In genomic region chrII:13156971-13157370, ce11 we compare ENCODE assay signal across 1 worm cellular context.
TF ChIP-seq lines count a peak whose summit lies in the region.

hpr-17 (minus strand) TSS chrII:13157047.
F32A11.1 (plus strand) TSS chrII:13157329.

TF ChIP-seq in whole organism, L1 larva, 84 proteins besides CTCF, POLR2A, EP300 and RAD21 (continued from another document):
- peak; percentile 33 for TF ChIP-seq sox-4 (tag; optimal IDR thresholded peaks at IDR 0.05; lab: Kevin White, UChicago)
- peak in 1 of 2 experiments; percentile 12 for TF ChIP-seq egl-27 (tag; optimal IDR thresholded peaks at IDR 0.05; lab: Kevin White, UChicago)
- TF ChIP-seq lin-15B (tag; optimal IDR thresholded peaks at IDR 0.05; lab: Kevin White, UChicago): peak; percentile 90
- TF ChIP-seq irx-1 (tag; optimal IDR thresholded peaks at IDR 0.05; lab: Kevin White, UChicago): peak; percentile 89
- peak; percentile 84 for TF ChIP-seq xbp-1 (tag; optimal IDR thresholded peaks at IDR 0.05; lab: Kevin White, UChicago)
- peak; percentile 74 for TF ChIP-seq nhr-11 (tag; optimal IDR thresholded peaks at IDR 0.05; lab: Kevin White, UChicago)
- peak; percentile 88 for TF ChIP-seq nhr-90 (tag; optimal IDR thresholded peaks at IDR 0.05; lab: Kevin White, UChicago; ENCODE audit: poor library complexity)
- no peak for TF ChIP-seq unc-62 (GFP tag; optimal IDR thresholded peaks at IDR 0.05; lab: Kevin White, UChicago)
- peak; percentile 75 for TF ChIP-seq unc-98 (GFP tag; IDR thresholded peaks at IDR 0.05; lab: Robert Waterston, UW)
- TF ChIP-seq fkh-8 (tag; optimal IDR thresholded peaks at IDR 0.05; lab: Kevin White, UChicago): peak; percentile 78
- no peak for TF ChIP-seq pqm-1 (tag; optimal IDR thresholded peaks at IDR 0.05; lab: Kevin White, UChicago)
- TF ChIP-seq nhr-47 (tag; optimal IDR thresholded peaks at IDR 0.05; lab: Kevin White, UChicago): peak; percentile 94
- no peak for TF ChIP-seq efl-3 (GFP tag; optimal IDR thresholded peaks at IDR 0.05; lab: Kevin White, UChicago)
- peak; percentile 95 for TF ChIP-seq mep-1 (tag; optimal IDR thresholded peaks at IDR 0.05; lab: Kevin White, UChicago)
- peak; percentile 88 for TF ChIP-seq tbx-2 (tag; optimal IDR thresholded peaks at IDR 0.05; lab: Kevin White, UChicago)
- TF ChIP-seq pax-3 (tag; optimal IDR thresholded peaks at IDR 0.05; lab: Kevin White, UChicago): peak; percentile 70
- TF ChIP-seq snpc-4 (tag; optimal IDR thresholded peaks at IDR 0.05; lab: Kevin White, UChicago): peak; percentile 90
- peak; percentile 67 for TF ChIP-seq nhr-77 (tag; optimal IDR thresholded peaks at IDR 0.05; lab: Kevin White, UChicago)
- peak; percentile 51 for TF ChIP-seq ceh-90 (tag; optimal IDR thresholded peaks at IDR 0.05; lab: Kevin White, UChicago)
- TF ChIP-seq swsn-7 (tag; optimal IDR thresholded peaks at IDR 0.05; lab: Kevin White, UChicago): peak; percentile 84
- TF ChIP-seq nhr-76 (tag; optimal IDR thresholded peaks at IDR 0.05; lab: Kevin White, UChicago): no peak
- no peak for TF ChIP-seq hlh-17 (GFP tag; optimal IDR thresholded peaks at IDR 0.05; lab: Kevin White, UChicago; ENCODE audit: borderline replicate concordance)
- TF ChIP-seq hlh-4 (tag; optimal IDR thresholded peaks at IDR 0.05; lab: Kevin White, UChicago): no peak
- peak in 1 of 2 experiments; percentile 53 for TF ChIP-seq ztf-11 (tag; optimal IDR thresholded peaks at IDR 0.05; lab: Kevin White, UChicago)
